Worm (Caenorhabditis elegans): Measurements from ENCODE around the gene gnrr-3.
A peak's percentile ranks its signal among the peaks of the same experiment; 100 is the strongest.

gnrr-3 gene

DNA sequence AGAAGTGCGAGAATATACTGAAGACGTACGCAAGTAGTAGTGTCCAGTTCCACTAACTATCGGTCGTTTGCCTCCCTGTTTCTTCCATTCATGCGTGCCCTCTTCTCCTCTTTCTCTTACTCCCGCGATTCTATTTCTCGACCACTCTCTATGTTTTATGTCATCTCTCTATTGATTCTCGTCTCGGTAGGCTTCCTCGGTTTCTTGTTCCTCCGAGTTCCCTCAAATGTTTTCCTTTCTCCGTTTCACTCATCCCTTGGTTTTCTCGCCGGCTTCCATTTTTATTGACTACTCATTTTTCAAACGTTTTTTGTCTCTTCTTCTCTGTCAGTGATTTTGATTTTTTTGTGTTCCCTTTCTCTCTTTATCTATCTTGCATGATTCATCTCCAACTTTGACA is 22.9 kb upstream of the gnrr-3 start (continued):
- no peak for TF ChIP-seq ceh-62 (tag; optimal IDR thresholded peaks at IDR 0.05)

DNA sequence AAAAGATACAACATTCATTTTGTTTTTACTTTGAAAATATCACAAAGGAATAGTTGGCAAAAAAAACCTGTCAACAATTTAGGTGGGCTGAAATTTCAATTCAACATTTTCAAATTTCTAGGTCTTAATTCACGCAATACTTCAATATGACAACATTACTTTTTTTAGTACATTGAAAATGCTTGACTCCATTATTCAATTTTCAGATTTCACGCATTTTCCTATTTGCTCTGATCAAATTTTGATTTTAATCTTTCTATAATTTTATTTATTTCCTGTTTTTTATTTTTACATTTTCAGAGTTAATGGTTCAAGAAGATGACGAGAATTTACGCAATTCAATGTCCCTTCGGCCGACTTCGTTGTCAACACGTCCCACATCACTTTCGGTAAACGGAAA is 21.7 kb upstream of the gnrr-3 start, which contains the start of gene mkk-4:
Gene mkk-4, plus strand, starts transcription at position 301 of the 400 bp plus-strand sequence.
- no peak for TF ChIP-seq nhr-77 (tag; optimal IDR thresholded peaks at IDR 0.05)
- no peak for TF ChIP-seq nhr-25 (tag; optimal IDR thresholded peaks at IDR 0.05; ENCODE audit: borderline replicate concordance, insufficient read depth)
- TF ChIP-seq zfp-2 (tag; optimal IDR thresholded peaks at IDR 0.05), result no peak
- no peak for TF ChIP-seq nhr-48 (tag; optimal IDR thresholded peaks at IDR 0.05)
- no peak for TF ChIP-seq daf-19 (GFP tag; conservative IDR thresholded peaks at IDR 0.05)
- TF ChIP-seq daf-12 (tag; optimal IDR thresholded peaks at IDR 0.05), result no peak
- no peak for TF ChIP-seq nhr-111 (GFP tag; optimal IDR thresholded peaks at IDR 0.05)
- TF ChIP-seq mes-2 (tag; optimal IDR thresholded peaks at IDR 0.05; ENCODE audit: poor library complexity, severe bottlenecking), result no peak
- no peak for TF ChIP-seq hlh-11 (tag; optimal IDR thresholded peaks at IDR 0.05)
- TF ChIP-seq nhr-76 (tag; optimal IDR thresholded peaks at IDR 0.05), result no peak
- no peak for TF ChIP-seq lin-1 (GFP tag; IDR thresholded peaks at IDR 0.05)
- no peak for TF ChIP-seq T26A8.4 (GFP tag; IDR thresholded peaks at IDR 0.05)
- no peak for TF ChIP-seq dpl-1 (GFP tag; optimal IDR thresholded peaks at IDR 0.05)
- no peak for TF ChIP-seq dmd-8 (GFP tag; IDR thresholded peaks at IDR 0.05)

DNA sequence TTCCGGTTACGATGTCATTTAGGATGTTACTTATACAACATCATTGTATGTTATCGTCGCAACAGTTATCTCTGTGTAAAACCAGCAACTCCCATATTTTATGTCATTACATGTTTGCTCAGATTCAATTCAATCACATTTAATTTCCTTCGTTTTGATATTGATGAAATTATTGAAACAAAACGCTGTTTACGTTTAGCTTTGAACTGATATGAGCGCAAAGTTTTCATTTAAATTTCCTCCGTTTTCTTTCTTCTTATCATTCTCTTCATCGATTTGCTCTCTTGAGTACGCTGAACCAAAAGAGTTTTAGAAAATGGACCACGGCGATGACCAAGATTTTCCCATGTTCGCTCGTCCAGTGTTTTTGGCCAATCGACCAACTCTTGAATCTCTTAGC is 18.4 kb upstream of the gnrr-3 start, which contains the start of gene sek-6:
Gene sek-6, plus strand, starts transcription at position 315 of the 400 bp plus-strand sequence.
- TF ChIP-seq daf-16 (GFP tag; optimal IDR thresholded peaks at IDR 0.05), result no peak
- peak; percentile 88 for TF ChIP-seq daf-16 (tag; optimal IDR thresholded peaks at IDR 0.05)
- no peak for TF ChIP-seq F26F4.8 (GFP tag; conservative IDR thresholded peaks at IDR 0.05)
- peak in 1 of 2 experiments; percentile 29 for TF ChIP-seq unc-62 (GFP tag; optimal IDR thresholded peaks at IDR 0.05 in 1 of 2)
- TF ChIP-seq unc-62 (tag; optimal IDR thresholded peaks at IDR 0.05), result no peak

DNA sequence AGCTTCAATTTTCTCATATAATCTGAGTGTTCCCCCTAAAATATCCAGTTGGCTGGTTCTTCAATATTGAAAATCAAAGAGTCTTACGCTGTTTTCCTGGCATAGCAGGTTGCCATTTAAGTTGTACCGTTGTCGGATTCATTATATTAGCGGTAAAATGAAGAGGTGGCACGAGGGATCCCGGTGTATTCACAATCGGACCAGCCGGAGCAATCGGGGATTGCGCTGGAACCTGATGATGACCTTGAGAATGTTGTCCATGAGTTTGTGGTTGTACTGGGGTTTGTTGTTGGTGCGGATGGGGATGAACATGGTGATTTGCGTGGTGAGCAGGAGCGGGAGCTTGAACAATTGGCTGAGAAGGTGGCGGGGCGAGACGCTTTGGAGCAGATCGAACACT is 4.8 kb upstream of the gnrr-3 start:
- peak; percentile 94 for TF ChIP-seq aha-1 (tag)
- no peak for TF ChIP-seq ztf-11 (tag; optimal IDR thresholded peaks at IDR 0.05)

DNA sequence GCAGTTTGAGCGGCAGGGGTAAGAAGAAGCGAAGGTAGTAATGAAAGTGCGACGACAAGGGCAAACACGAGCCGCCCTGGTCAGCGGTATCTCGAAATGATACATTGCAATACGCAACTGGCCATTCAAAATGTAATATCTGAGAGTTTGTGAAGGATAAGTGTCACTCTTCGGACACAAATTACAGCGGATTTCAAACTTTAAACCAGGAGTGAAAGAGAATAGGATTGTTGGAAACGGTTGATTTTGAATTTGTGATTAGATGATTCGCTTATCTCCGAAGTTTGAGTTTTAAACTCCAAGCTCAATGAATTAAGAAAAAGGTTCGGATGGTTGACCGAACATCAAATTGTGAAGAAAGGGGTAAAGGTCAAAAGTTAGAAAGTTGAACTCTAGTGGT is 1.9 kb upstream of the gnrr-3 start, which contains the start of gene ZC374.2:
Gene ZC374.2, minus strand, starts transcription at position 101 of the 400 bp plus-strand sequence.
- TF ChIP-seq vab-7 (GFP tag; IDR thresholded peaks at IDR 0.05) (no peak), dmd-6 (GFP tag; IDR thresholded peaks at IDR 0.05) (no peak), mxl-3 (GFP tag; optimal IDR thresholded peaks at IDR 0.05) (no peak), mep-1 (tag; optimal IDR thresholded peaks at IDR 0.05) (no peak), lin-1 (GFP tag; IDR thresholded peaks at IDR 0.05) (no peak), php-3 (GFP tag; IDR thresholded peaks at IDR 0.05) (no peak), snpc-4 (tag; optimal IDR thresholded peaks at IDR 0.05) (no peak), pqm-1 (tag; optimal IDR thresholded peaks at IDR 0.05) (no peak), ceh-32 (tag; optimal IDR thresholded peaks at IDR 0.05; ENCODE audit: poor library complexity) (no peak), lin-15B (tag; optimal IDR thresholded peaks at IDR 0.05) (no peak), jun-1 (tag; optimal IDR thresholded peaks at IDR 0.05) (no peak), hif-1 (tag; optimal IDR thresholded peaks at IDR 0.05) (no peak), nhr-41 (GFP tag; IDR thresholded peaks at IDR 0.05) (no peak), zfp-2 (tag; optimal IDR thresholded peaks at IDR 0.05) (no peak)

DNA sequence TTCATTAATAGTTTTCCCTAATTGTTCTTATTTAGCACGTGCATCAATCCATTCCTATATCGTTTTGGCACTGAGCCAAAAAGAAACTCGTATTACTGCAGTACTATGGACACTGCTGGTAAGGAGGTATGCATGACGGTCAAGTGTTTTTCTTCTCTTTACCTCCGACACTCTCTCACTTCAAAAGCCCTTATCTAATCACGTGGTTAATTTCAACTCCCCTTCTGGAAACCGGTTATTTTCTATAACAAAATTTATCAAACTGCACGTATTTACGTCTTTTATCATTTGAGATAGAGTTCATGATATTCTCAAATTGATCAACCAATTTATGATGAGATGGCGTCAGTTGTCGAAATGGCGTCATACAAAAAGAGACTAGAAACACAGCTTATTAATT is 2.4 kb downstream of the gnrr-3 start:
- TF ChIP-seq Y48G9A.11 (GFP tag; IDR thresholded peaks at IDR 0.05), result no peak
- TF ChIP-seq pha-4 (GFP tag; IDR thresholded peaks at IDR 0.05), result no peak
- no peak for TF ChIP-seq pha-4 (tag; optimal IDR thresholded peaks at IDR 0.05)
- no peak for TF ChIP-seq unc-39 (tag; optimal IDR thresholded peaks at IDR 0.05)
- TF ChIP-seq nhr-48 (tag; optimal IDR thresholded peaks at IDR 0.05), result peak; percentile 87
- TF ChIP-seq hif-1 (tag; optimal IDR thresholded peaks at IDR 0.05), result peak; percentile 94 to 98
- TF ChIP-seq aha-1 (tag), result peak; percentile 100
- no peak for TF ChIP-seq daf-12 (tag; optimal IDR thresholded peaks at IDR 0.05)
- TF ChIP-seq D1046.2 (GFP tag; IDR thresholded peaks at IDR 0.05), result no peak
- peak; percentile 43 for TF ChIP-seq zip-2 (tag; optimal IDR thresholded peaks at IDR 0.05)
- peak; percentile 91 for TF ChIP-seq hlh-11 (tag; optimal IDR thresholded peaks at IDR 0.05)
- no peak for TF ChIP-seq ceh-62 (tag; optimal IDR thresholded peaks at IDR 0.05)
- no peak for TF ChIP-seq F37D6.2 (tag; optimal IDR thresholded peaks at IDR 0.05)
- TF ChIP-seq ceh-44 (GFP tag; IDR thresholded peaks at IDR 0.05), result no peak
- TF ChIP-seq ceh-20 (GFP tag; IDR thresholded peaks at IDR 0.05), result peak; percentile 64
- TF ChIP-seq php-3 (GFP tag; IDR thresholded peaks at IDR 0.05), result peak; percentile 63
- peak; percentile 71 for TF ChIP-seq T26A8.4 (GFP tag; IDR thresholded peaks at IDR 0.05)
- peak; percentile 73 for TF ChIP-seq nhr-102 (tag; optimal IDR thresholded peaks at IDR 0.05)

All from whole organism, L4 larva.